Fruit fly (Drosophila melanogaster) whole organism, adult: ENCODE results near the gene mst.

Source experiments
- CG11617 ChIP-seq: fragments of 200-800 bp; sonication (Bioruptor generic); optimal IDR thresholded peaks from 2 replicates; lab custom pipeline; 2017; ENCODE audit warnings: mild to moderate bottlenecking, missing biosample characterization, missing genetic modification reagents, missing genetic modification characterization
- CG12768 ChIP-seq: fragments of 200-800 bp; sonication (Bioruptor generic); optimal IDR thresholded peaks from 2 replicates; lab custom pipeline; 2017; ENCODE audit warnings: missing biosample characterization, missing genetic modification characterization, mild to moderate bottlenecking, moderate library complexity, missing genetic modification reagents
- CG14711 ChIP-seq: fragments of 200-800 bp; sonication (Bioruptor generic); optimal IDR thresholded peaks from 2 replicates; lab custom pipeline; 2018; ENCODE audit warnings: missing biosample characterization, mild to moderate bottlenecking, missing genetic modification characterization, moderate library complexity
- CG1620 ChIP-seq: fragments of 200-800 bp; sonication (Bioruptor generic); optimal IDR thresholded peaks from 2 replicates; lab custom pipeline; 2016; ENCODE audit warnings: missing biosample characterization, missing genetic modification characterization
- CG33017 ChIP-seq: fragments of 200-800 bp; sonication (Bioruptor generic); optimal IDR thresholded peaks from 2 replicates; lab custom pipeline; 2018; ENCODE audit warnings: missing biosample characterization, mild to moderate bottlenecking, missing genetic modification characterization, moderate library complexity
- CG5204 ChIP-seq: fragments of 200-800 bp; sonication (Bioruptor generic); optimal IDR thresholded peaks from 2 replicates; lab custom pipeline; 2016; ENCODE audit warnings: missing biosample characterization, missing genetic modification characterization
- CG7045 ChIP-seq: fragments of 200-800 bp; sonication (Bioruptor generic); optimal IDR thresholded peaks from 2 replicates; lab custom pipeline; 2017; ENCODE audit warnings: missing biosample characterization, mild to moderate bottlenecking, missing genetic modification characterization
- CG7101 ChIP-seq: fragments of 200-800 bp; sonication (Bioruptor generic); optimal IDR thresholded peaks from 2 replicates; lab custom pipeline; 2018; ENCODE audit warnings: missing biosample characterization, mild to moderate bottlenecking, missing genetic modification characterization, moderate library complexity
- Clk ChIP-seq: fragments of 200-800 bp; sonication (Bioruptor generic); optimal IDR thresholded peaks from 2 replicates; lab custom pipeline; 2017; ENCODE audit warnings: missing biosample characterization, missing genetic modification characterization
- Crg-1 ChIP-seq: fragments of 200-800 bp; sonication (Bioruptor generic); optimal IDR thresholded peaks from 2 replicates; lab custom pipeline; 2016; ENCODE audit warnings: missing biosample characterization, missing genetic modification characterization
- Hr96 ChIP-seq: fragments of 200-800 bp; sonication (Bioruptor generic); optimal IDR thresholded peaks from 2 replicates; lab custom pipeline; 2016; ENCODE audit warnings: missing biosample characterization, missing genetic modification characterization
- Mnt ChIP-seq: fragments of 200-800 bp; sonication (Bioruptor generic); optimal IDR thresholded peaks from 2 replicates; lab custom pipeline; 2016; ENCODE audit warnings: missing biosample characterization, mild to moderate bottlenecking, missing genetic modification characterization
- bab1 ChIP-seq: fragments of 200-800 bp; sonication (Bioruptor generic); optimal IDR thresholded peaks from 3 replicates; lab custom pipeline; 2019; ENCODE audit warnings: missing biosample characterization, mild to moderate bottlenecking, missing genetic modification characterization, moderate library complexity
- cic ChIP-seq: fragments of 200-800 bp; sonication (Bioruptor generic); optimal IDR thresholded peaks from 2 replicates; lab custom pipeline; 2017; ENCODE audit warnings: missing biosample characterization, mild to moderate bottlenecking, missing genetic modification characterization, moderate library complexity
- cnc ChIP-seq, 2 experiments: fragments of >200 bp; optimal IDR thresholded peaks; 2 replicates each; lab custom pipeline; 2017
- kay ChIP-seq: fragments of 200-800 bp; sonication (Bioruptor generic); peaks from one replicate; lab custom pipeline; 2016; ENCODE audit warnings: missing biosample characterization, missing genetic modification characterization, borderline replicate concordance
- ovo ChIP-seq: fragments of 200-800 bp; sonication (Bioruptor generic); optimal IDR thresholded peaks from 2 replicates; lab custom pipeline; 2016; ENCODE audit warnings: missing biosample characterization, missing genetic modification characterization
- pad ChIP-seq: fragments of 200-800 bp; sonication (Bioruptor generic); optimal IDR thresholded peaks from 3 replicates; lab custom pipeline; 2017; ENCODE audit warnings: missing biosample characterization, missing genetic modification characterization, mild to moderate bottlenecking, moderate library complexity, missing genetic modification reagents
- tj ChIP-seq: fragments of 200-800 bp; sonication (Bioruptor generic); optimal IDR thresholded peaks from 3 replicates; lab custom pipeline; 2017; ENCODE audit warnings: missing biosample characterization, mild to moderate bottlenecking, missing genetic modification characterization, moderate library complexity
- toe ChIP-seq: fragments of 200-800 bp; sonication (Bioruptor generic); optimal IDR thresholded peaks from 2 replicates; lab custom pipeline; 2016; ENCODE audit warnings: missing biosample characterization, missing genetic modification characterization

Gene mst

DNA sequence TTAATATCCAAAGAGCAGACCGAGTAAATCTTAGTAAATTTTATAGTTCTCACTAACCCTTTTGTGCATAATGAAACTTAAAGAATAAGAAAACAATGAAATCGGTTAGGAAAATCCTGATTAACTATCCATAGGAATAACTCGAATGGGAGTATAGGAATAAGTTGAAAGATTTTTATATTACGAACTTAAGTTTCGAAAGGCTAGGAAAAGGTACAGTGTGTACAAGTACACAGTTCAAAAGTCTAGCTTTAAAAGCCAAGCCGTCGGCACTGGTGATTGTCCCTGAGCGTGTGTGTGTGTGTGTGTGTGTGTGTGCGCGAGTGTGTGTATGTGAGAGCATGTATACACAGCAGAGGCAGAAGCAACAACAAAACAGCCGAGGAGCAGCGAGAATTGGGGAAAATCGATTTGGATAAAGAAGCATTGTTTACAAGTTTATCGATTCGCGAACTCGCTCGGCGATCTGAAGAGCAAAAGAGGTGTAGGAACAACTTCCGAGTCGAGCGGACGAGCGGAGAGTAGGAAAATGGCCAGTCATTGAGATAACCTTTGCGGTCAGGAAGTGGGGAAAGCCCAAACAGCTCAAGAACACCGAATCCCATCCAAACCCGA is 37.5 kb upstream of the mst start:
- TF ChIP-seq CG11617 (GFP tag; lab: Kevin White, UChicago) = no peak
- TF ChIP-seq CG7045 = no peak
- no peak for TF ChIP-seq Clk (GFP tag; lab: Kevin White, UChicago)
- TF ChIP-seq pad (GFP tag; lab: Kevin White, UChicago) = no peak
- TF ChIP-seq bab1 = no peak
- no peak for TF ChIP-seq cnc (optimal IDR thresholded peaks at IDR 0.05; lab: Kevin White, UChicago)
- no peak for TF ChIP-seq ovo (GFP tag; lab: Kevin White, UChicago)
- no peak for TF ChIP-seq Mnt (GFP tag; lab: Kevin White, UChicago)

DNA sequence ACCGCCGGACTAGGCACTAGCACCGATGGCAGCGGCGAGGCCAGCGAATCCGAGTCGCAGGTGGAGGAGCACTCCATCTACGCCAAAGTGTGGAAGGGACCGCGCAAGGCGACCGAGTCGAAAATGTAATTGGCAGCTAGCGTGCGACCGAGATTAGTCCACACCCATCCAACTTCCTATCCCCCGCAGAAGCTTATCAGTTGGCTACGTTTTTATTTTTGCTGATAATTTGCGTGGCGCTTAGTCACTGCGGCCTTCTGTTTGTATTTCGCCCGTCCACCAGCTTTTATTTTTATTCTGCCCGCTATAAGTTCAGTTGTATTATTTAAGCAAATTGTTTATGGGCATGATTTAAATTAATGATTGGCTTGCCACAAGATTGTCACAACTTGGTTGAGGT is 35.2 kb upstream of the mst start:
- TF ChIP-seq cic (GFP tag; lab: Kevin White, UChicago) = peak; percentile 69
- TF ChIP-seq toe (GFP tag; lab: Kevin White, UChicago) = no peak

DNA sequence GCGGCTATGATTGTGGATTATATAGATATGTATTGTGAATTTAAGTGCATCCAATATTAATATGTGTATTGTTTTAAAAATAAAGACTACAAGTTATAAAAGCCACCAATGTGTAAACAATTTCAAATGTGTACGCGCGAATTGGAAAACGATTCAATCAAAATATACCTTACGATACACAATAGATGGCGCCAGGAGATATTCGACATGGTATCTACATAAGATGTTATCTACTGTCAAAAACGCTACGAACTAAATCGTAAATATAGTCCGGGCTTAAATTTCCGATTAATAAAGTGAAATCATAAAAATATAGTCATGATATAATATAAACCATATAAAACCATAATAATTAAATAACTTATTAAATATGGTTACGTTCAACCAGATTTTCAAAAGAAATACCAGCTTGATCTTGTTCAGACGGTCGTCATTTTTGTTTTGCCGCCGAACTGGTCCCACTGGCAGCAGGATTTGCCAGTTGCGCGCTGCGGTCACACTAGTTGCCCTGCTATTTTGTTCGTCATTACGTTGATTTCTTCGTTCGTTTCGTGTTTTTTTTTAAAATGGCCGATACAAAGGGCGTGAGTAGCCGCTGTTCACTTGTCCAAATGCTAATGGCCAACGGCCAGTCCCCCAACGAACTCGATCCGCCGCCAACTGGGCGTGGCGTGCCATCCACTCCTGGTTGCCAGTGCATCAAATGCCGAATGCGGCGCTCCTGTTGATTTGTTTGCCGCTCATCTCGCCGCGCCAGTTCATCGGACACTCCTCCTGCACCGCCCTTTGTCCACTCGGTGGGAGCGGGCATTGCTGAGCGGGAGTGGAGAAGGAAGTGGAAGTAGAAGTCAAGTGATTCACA is 30.7 kb upstream of the mst start, which contains the start of gene Septin1:
Gene Septin1 (plus strand): TSS at position 477 of the 862 bp plus-strand sequence.
- no peak for TF ChIP-seq tj (GFP tag; lab: Kevin White, UChicago)
- peak; percentile 45 for TF ChIP-seq CG11617 (GFP tag; lab: Kevin White, UChicago)
- no peak for TF ChIP-seq cic (GFP tag; lab: Kevin White, UChicago)
- no peak for TF ChIP-seq CG12768 (GFP tag; lab: Kevin White, UChicago)
- TF ChIP-seq CG1620 (GFP tag; lab: Kevin White, UChicago) = peak; percentile 0
- TF ChIP-seq Hr96 (GFP tag; lab: Kevin White, UChicago) = no peak
- TF ChIP-seq Mnt (GFP tag; lab: Kevin White, UChicago) = peak; percentile 39
- TF ChIP-seq kay = no peak
- no peak for TF ChIP-seq ovo (GFP tag; lab: Kevin White, UChicago)
- no peak for TF ChIP-seq toe (GFP tag; lab: Kevin White, UChicago)
- no peak for TF ChIP-seq cnc (optimal IDR thresholded peaks at IDR 0.05; lab: Kevin White, UChicago)
- TF ChIP-seq CG33017 (tag; lab: Kevin White, UChicago) = no peak
- no peak for TF ChIP-seq bab1
- TF ChIP-seq pad (GFP tag; lab: Kevin White, UChicago) = no peak
- TF ChIP-seq CG14711 (tag; lab: Kevin White, UChicago) = peak; percentile 3
- no peak for TF ChIP-seq Clk (GFP tag; lab: Kevin White, UChicago)
- TF ChIP-seq CG5204 = no peak
- no peak for TF ChIP-seq CG7045
- TF ChIP-seq Crg-1 (GFP tag; lab: Kevin White, UChicago) = no peak
- TF ChIP-seq CG7101 (tag; lab: Kevin White, UChicago) = no peak

DNA sequence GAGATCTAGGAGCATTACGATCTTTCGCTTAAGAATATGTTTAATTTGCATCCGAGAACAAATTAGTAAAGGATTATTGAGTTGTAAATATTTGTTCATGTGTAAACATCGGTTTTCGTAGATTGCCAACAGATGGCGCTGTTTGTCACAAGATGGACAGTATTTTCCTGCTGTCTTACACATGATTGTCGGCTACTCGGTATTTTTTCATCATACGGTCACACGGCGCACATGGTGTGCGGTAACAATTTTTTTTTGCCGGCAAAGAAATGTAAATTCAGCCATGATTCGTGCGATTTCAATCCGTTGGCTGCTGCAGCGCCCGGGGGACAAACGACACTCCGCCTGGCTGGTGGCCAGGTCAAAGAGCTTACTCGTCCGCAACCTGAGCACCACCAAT is 25.9 kb upstream of the mst start, which contains the start of the genes bbx and waw:
Gene bbx (plus strand): TSS at position 151 of the 400 bp plus-strand sequence.
Gene waw (plus strand): TSS at position 151 of the 400 bp plus-strand sequence.
- TF ChIP-seq cnc (optimal IDR thresholded peaks at IDR 0.05; lab: Kevin White, UChicago) = no peak
- TF ChIP-seq CG12768 (GFP tag; lab: Kevin White, UChicago) = no peak
- TF ChIP-seq ovo (GFP tag; lab: Kevin White, UChicago) = no peak
- TF ChIP-seq Clk (GFP tag; lab: Kevin White, UChicago) = no peak
- peak; percentile 57 for TF ChIP-seq CG1620 (GFP tag; lab: Kevin White, UChicago)
- TF ChIP-seq CG5204 = no peak
- peak; percentile 14 for TF ChIP-seq cic (GFP tag; lab: Kevin White, UChicago)
- peak; percentile 18 for TF ChIP-seq pad (GFP tag; lab: Kevin White, UChicago)
- peak; percentile 55 for TF ChIP-seq CG11617 (GFP tag; lab: Kevin White, UChicago)
- no peak for TF ChIP-seq CG33017 (tag; lab: Kevin White, UChicago)
- no peak for TF ChIP-seq kay
- peak; percentile 57 for TF ChIP-seq CG7101 (tag; lab: Kevin White, UChicago)
- peak; percentile 52 for TF ChIP-seq bab1
- TF ChIP-seq Mnt (GFP tag; lab: Kevin White, UChicago) = peak; percentile 100
- TF ChIP-seq tj (GFP tag; lab: Kevin White, UChicago) = peak; percentile 5
- TF ChIP-seq Crg-1 (GFP tag; lab: Kevin White, UChicago) = peak; percentile 42
- TF ChIP-seq Hr96 (GFP tag; lab: Kevin White, UChicago) = no peak
- peak; percentile 21 for TF ChIP-seq CG14711 (tag; lab: Kevin White, UChicago)
- TF ChIP-seq CG7045 = no peak
- no peak for TF ChIP-seq toe (GFP tag; lab: Kevin White, UChicago)

DNA sequence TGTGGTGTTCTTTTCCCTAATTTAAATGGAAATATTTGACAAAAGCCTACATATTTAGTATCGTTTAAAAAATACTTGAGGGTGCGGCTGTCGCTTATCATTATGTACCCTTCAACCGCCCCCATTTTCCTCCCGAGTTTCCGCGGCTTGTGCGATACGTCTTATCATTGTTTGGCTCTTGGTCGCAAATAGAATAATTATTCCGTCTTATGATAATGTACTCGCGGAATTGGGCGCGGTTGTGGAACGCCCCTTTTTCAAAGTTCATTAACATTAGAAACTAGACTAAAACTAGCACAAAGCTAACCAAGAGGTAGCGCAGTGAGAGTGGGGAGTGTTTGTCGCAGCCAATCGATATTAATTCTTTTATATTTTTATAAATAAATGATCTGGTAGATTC is 23.4 kb upstream of the mst start:
- no peak for TF ChIP-seq CG5204
- no peak for TF ChIP-seq Hr96 (GFP tag; lab: Kevin White, UChicago)
- no peak for TF ChIP-seq toe (GFP tag; lab: Kevin White, UChicago)
- no peak for TF ChIP-seq CG1620 (GFP tag; lab: Kevin White, UChicago)
- TF ChIP-seq cic (GFP tag; lab: Kevin White, UChicago) = peak; percentile 22
- TF ChIP-seq CG12768 (GFP tag; lab: Kevin White, UChicago) = no peak
- no peak for TF ChIP-seq CG7045
- no peak for TF ChIP-seq CG14711 (tag; lab: Kevin White, UChicago)
- TF ChIP-seq Clk (GFP tag; lab: Kevin White, UChicago) = no peak
- no peak for TF ChIP-seq Crg-1 (GFP tag; lab: Kevin White, UChicago)
- TF ChIP-seq Mnt (GFP tag; lab: Kevin White, UChicago) = peak; percentile 18
- no peak for TF ChIP-seq tj (GFP tag; lab: Kevin White, UChicago)
- TF ChIP-seq CG33017 (tag; lab: Kevin White, UChicago) = no peak
- no peak for TF ChIP-seq cnc (optimal IDR thresholded peaks at IDR 0.05; lab: Kevin White, UChicago)
- no peak for TF ChIP-seq kay
